Worm (Caenorhabditis elegans) whole organism, young adult: Measurements from ENCODE around the gene F36A4.5.

Experiments used
- B0019.2 ChIP-seq: fragments of 200-800 bp; sonication (Bioruptor generic); conservative IDR thresholded peaks from 2 replicates; pipeline ENCODE4 v1.3.6; 2022; ENCODE audit warnings: missing genetic modification reagents, missing genetic modification characterization, missing compliant biosample characterization
- B0336.3 ChIP-seq: fragments of 200-800 bp; sonication (Bioruptor generic); IDR thresholded peaks from 2 replicates; pipeline ENCODE4 v1.3.6; 2022; ENCODE audit warnings: missing genetic modification characterization, missing compliant biosample characterization
- F10E7.11 ChIP-seq: sonication (generic microtip); optimal IDR thresholded peaks from 2 replicates; lab custom pipeline; 2017; ENCODE audit warnings: mild to moderate bottlenecking, missing genetic modification characterization, moderate library complexity, missing compliant biosample characterization
- F22D6.2 ChIP-seq: sonication (generic microtip); optimal IDR thresholded peaks from 2 replicates; lab custom pipeline; 2016; ENCODE audit warnings: mild to moderate bottlenecking, missing genetic modification characterization, missing compliant biosample characterization
- F33H1.4 ChIP-seq: fragments of 200-800 bp; sonication (Bioruptor generic); IDR thresholded peaks from 2 replicates; pipeline ENCODE4 v1.3.6; 2022; ENCODE audit warnings: missing genetic modification reagents, missing genetic modification characterization, missing compliant biosample characterization
- F55B11.4 ChIP-seq: sonication (generic microtip); optimal IDR thresholded peaks from 2 replicates; lab custom pipeline; 2016; ENCODE audit warnings: missing compliant biosample characterization, missing genetic modification characterization, borderline replicate concordance; ENCODE audit not compliant: insufficient read depth
- F57C9.4 ChIP-seq: sonication (generic microtip); optimal IDR thresholded peaks from 2 replicates; lab custom pipeline; 2017; ENCODE audit warnings: mild to moderate bottlenecking, missing genetic modification characterization, missing compliant biosample characterization
- K11D2.4 ChIP-seq: fragments of 200-800 bp; sonication (Bioruptor generic); IDR thresholded peaks from 2 replicates; pipeline ENCODE4 v1.3.6; 2022; ENCODE audit warnings: missing genetic modification reagents, missing genetic modification characterization, missing compliant biosample characterization
- Y53F4B.3 ChIP-seq: fragments of 200-800 bp; sonication (Bioruptor generic); IDR thresholded peaks from 2 replicates; pipeline ENCODE4 v1.3.6; 2022; ENCODE audit warnings: missing genetic modification reagents, missing genetic modification characterization, missing compliant biosample characterization
- Y67H2A.10 ChIP-seq: fragments of 200-800 bp; sonication (Bioruptor generic); conservative IDR thresholded peaks from 2 replicates; pipeline ENCODE4 v1.3.6; 2022; ENCODE audit warnings: missing genetic modification reagents, missing genetic modification characterization, missing compliant biosample characterization
- ZK185.1 ChIP-seq: sonication (generic microtip); optimal IDR thresholded peaks from 2 replicates; lab custom pipeline; 2016; ENCODE audit warnings: mild to moderate bottlenecking, missing genetic modification characterization, missing compliant biosample characterization; ENCODE audit not compliant: poor library complexity, severe bottlenecking
- akir-1 ChIP-seq: fragments of 200-800 bp; sonication (Bioruptor generic); optimal IDR thresholded peaks from 2 replicates; lab custom pipeline; 2018; ENCODE audit warnings: mild to moderate bottlenecking, missing genetic modification characterization, moderate library complexity, missing compliant biosample characterization
- aptf-3 ChIP-seq: fragments of 200-800 bp; sonication (Bioruptor generic); IDR thresholded peaks from 2 replicates; pipeline ENCODE4 v1.3.6; 2022; ENCODE audit warnings: missing genetic modification characterization, missing compliant biosample characterization
- attf-3 ChIP-seq: fragments of 200-800 bp; sonication (Bioruptor generic); conservative IDR thresholded peaks from 2 replicates; pipeline ENCODE4 v1.3.6; 2022; ENCODE audit warnings: missing genetic modification reagents, missing genetic modification characterization, missing compliant biosample characterization
- bed-2 ChIP-seq: fragments of 200-800 bp; sonication (Bioruptor generic); IDR thresholded peaks from 2 replicates; pipeline ENCODE4 v1.3.6; 2022; ENCODE audit warnings: missing genetic modification reagents, missing genetic modification characterization, missing compliant biosample characterization
- ccch-3 ChIP-seq: fragments of 200-800 bp; sonication (Bioruptor generic); optimal IDR thresholded peaks from 2 replicates; lab custom pipeline; 2018; ENCODE audit warnings: mild to moderate bottlenecking, missing genetic modification characterization, missing compliant biosample characterization
- cebp-2 ChIP-seq: fragments of 200-800 bp; sonication (Bioruptor generic); IDR thresholded peaks from 2 replicates; pipeline ENCODE4 v1.3.6; 2022; ENCODE audit warnings: missing genetic modification characterization, missing compliant biosample characterization
- ceh-27 ChIP-seq: fragments of 200-800 bp; sonication (Bioruptor generic); optimal IDR thresholded peaks from 2 replicates; lab custom pipeline; 2018; ENCODE audit warnings: mild to moderate bottlenecking, missing genetic modification characterization, moderate library complexity, missing compliant biosample characterization
- ceh-40 ChIP-seq: fragments of 200-800 bp; sonication (Bioruptor generic); IDR thresholded peaks from 2 replicates; pipeline ENCODE4 v1.3.6; 2022; ENCODE audit warnings: missing genetic modification characterization, missing compliant biosample characterization
- ceh-58 ChIP-seq: fragments of 200-800 bp; sonication (Bioruptor generic); IDR thresholded peaks from 2 replicates; pipeline ENCODE4 v1.3.6; 2022; ENCODE audit warnings: missing genetic modification characterization, missing compliant biosample characterization
- ceh-91 ChIP-seq: fragments of 200-800 bp; sonication (Bioruptor generic); IDR thresholded peaks from 2 replicates; pipeline ENCODE4 v1.3.6; 2022; ENCODE audit warnings: missing genetic modification reagents, missing genetic modification characterization, missing compliant biosample characterization
- die-1 ChIP-seq: sonication (generic microtip); optimal IDR thresholded peaks from 2 replicates; lab custom pipeline; 2016; ENCODE audit warnings: missing genotype, mild to moderate bottlenecking, missing genetic modification characterization, missing compliant biosample characterization
- efl-1 ChIP-seq: fragments of 150-350 bp; optimal IDR thresholded peaks from 2 replicates; lab custom pipeline; 2014; ENCODE audit warnings: missing biosample characterization, missing genetic modification reagents, missing genetic modification characterization
- egrh-3 ChIP-seq: fragments of 200-800 bp; sonication (Bioruptor generic); IDR thresholded peaks from 2 replicates; pipeline ENCODE4 v1.3.6; 2022; ENCODE audit warnings: missing genetic modification reagents, missing genetic modification characterization, missing compliant biosample characterization
- ekl-4 ChIP-seq: fragments of 200-800 bp; sonication (Bioruptor generic); IDR thresholded peaks from 2 replicates; pipeline ENCODE4 v1.3.6; 2022; ENCODE audit warnings: missing genetic modification reagents, missing genetic modification characterization, missing compliant biosample characterization
- ets-4 ChIP-seq: fragments of 200-800 bp; sonication (Bioruptor generic); optimal IDR thresholded peaks from 2 replicates; lab custom pipeline; 2018; ENCODE audit warnings: mild to moderate bottlenecking, missing genetic modification characterization, missing compliant biosample characterization
- fkh-3 ChIP-seq: sonication (generic microtip); optimal IDR thresholded peaks from 2 replicates; lab custom pipeline; 2016; ENCODE audit warnings: mild to moderate bottlenecking, missing genetic modification characterization, missing compliant biosample characterization
- him-1 ChIP-seq: sonication (generic microtip); optimal IDR thresholded peaks from 2 replicates; lab custom pipeline; 2016; ENCODE audit warnings: missing genotype, missing genetic modification reagents, missing genetic modification characterization, missing compliant biosample characterization
- hlh-12 ChIP-seq: sonication (generic microtip); optimal IDR thresholded peaks from 2 replicates; lab custom pipeline; 2016; ENCODE audit warnings: missing genetic modification characterization, missing compliant biosample characterization
- hmg-1.2 ChIP-seq: fragments of 200-800 bp; sonication (Bioruptor generic); IDR thresholded peaks from 2 replicates; pipeline ENCODE4 v1.3.6; 2022; ENCODE audit warnings: missing genetic modification reagents, missing genetic modification characterization, missing compliant biosample characterization
- hrde-1 ChIP-seq: sonication (generic microtip); optimal IDR thresholded peaks from 2 replicates; lab custom pipeline; 2016; ENCODE audit warnings: missing genetic modification characterization, mild to moderate bottlenecking, missing compliant biosample characterization, moderate library complexity, missing genotype, missing genetic modification reagents, borderline replicate concordance
- let-526 ChIP-seq: fragments of 200-800 bp; sonication (Bioruptor generic); IDR thresholded peaks from 2 replicates; pipeline ENCODE4 v1.3.6; 2022; ENCODE audit warnings: missing genetic modification reagents, missing genetic modification characterization, missing compliant biosample characterization
- lir-1 ChIP-seq: fragments of 200-800 bp; sonication (Bioruptor generic); conservative IDR thresholded peaks from 2 replicates; pipeline ENCODE4 v1.3.6; 2022; ENCODE audit warnings: missing genetic modification reagents, missing genetic modification characterization, missing compliant biosample characterization
- madf-10 ChIP-seq: sonication (generic microtip); optimal IDR thresholded peaks from 2 replicates; lab custom pipeline; 2016; ENCODE audit warnings: mild to moderate bottlenecking, missing genetic modification characterization, missing compliant biosample characterization
- madf-6 ChIP-seq: fragments of 200-800 bp; sonication (Bioruptor generic); IDR thresholded peaks from 2 replicates; pipeline ENCODE4 v1.3.6; 2022; ENCODE audit warnings: missing genetic modification reagents, missing genetic modification characterization, missing compliant biosample characterization
- mel-28 ChIP-seq: sonication (generic microtip); optimal IDR thresholded peaks from 2 replicates; lab custom pipeline; 2016; ENCODE audit warnings: borderline replicate concordance, mild to moderate bottlenecking, missing genetic modification characterization, missing compliant biosample characterization
- mxl-1 ChIP-seq: sonication (generic microtip); optimal IDR thresholded peaks from 2 replicates; lab custom pipeline; 2016; ENCODE audit warnings: missing genetic modification characterization, missing compliant biosample characterization
- nhr-27 ChIP-seq: fragments of 200-800 bp; sonication (Bioruptor generic); optimal IDR thresholded peaks from 2 replicates; lab custom pipeline; 2018; ENCODE audit warnings: mild to moderate bottlenecking, missing genetic modification characterization, moderate library complexity, missing compliant biosample characterization
- rec-8 ChIP-seq, 2 experiments: sonication (generic microtip); optimal IDR thresholded peaks; 2 replicates each; lab custom pipeline; 2016; ENCODE audit warnings: mild to moderate bottlenecking in 2 of 2, missing genetic modification characterization in 2 of 2, missing genetic modification reagents in 2 of 2, missing genotype in 2 of 2, missing biosample characterization in 1 of 2, missing compliant biosample characterization in 1 of 2, moderate library complexity in 1 of 2
- sea-2 ChIP-seq: fragments of 200-800 bp; sonication (Bioruptor generic); IDR thresholded peaks from 2 replicates; pipeline ENCODE4 v1.3.6; 2022; ENCODE audit warnings: missing genetic modification characterization, missing compliant biosample characterization
- snpc-3.4 ChIP-seq: sonication (generic microtip); optimal IDR thresholded peaks from 2 replicates; lab custom pipeline; 2017; ENCODE audit warnings: missing genetic modification characterization, mild to moderate bottlenecking, missing compliant biosample characterization, antibody characterized with exemption, moderate library complexity, missing genotype, missing genetic modification reagents
- tbp1 ChIP-seq: fragments of 200-800 bp; sonication (Bioruptor generic); optimal IDR thresholded peaks from 2 replicates; lab custom pipeline; 2018; ENCODE audit warnings: mild to moderate bottlenecking, missing genetic modification characterization, missing compliant biosample characterization
- tbx-9 ChIP-seq: sonication (generic microtip); optimal IDR thresholded peaks from 2 replicates; lab custom pipeline; 2016; ENCODE audit warnings: borderline replicate concordance, missing genetic modification characterization, inconsistent platforms, missing compliant biosample characterization
- ztf-25 ChIP-seq: fragments of 200-800 bp; sonication (Bioruptor generic); IDR thresholded peaks from 2 replicates; pipeline ENCODE4 v1.3.6; 2022; ENCODE audit warnings: missing genetic modification reagents, missing genetic modification characterization, missing compliant biosample characterization

Gene F36A4.5

DNA sequence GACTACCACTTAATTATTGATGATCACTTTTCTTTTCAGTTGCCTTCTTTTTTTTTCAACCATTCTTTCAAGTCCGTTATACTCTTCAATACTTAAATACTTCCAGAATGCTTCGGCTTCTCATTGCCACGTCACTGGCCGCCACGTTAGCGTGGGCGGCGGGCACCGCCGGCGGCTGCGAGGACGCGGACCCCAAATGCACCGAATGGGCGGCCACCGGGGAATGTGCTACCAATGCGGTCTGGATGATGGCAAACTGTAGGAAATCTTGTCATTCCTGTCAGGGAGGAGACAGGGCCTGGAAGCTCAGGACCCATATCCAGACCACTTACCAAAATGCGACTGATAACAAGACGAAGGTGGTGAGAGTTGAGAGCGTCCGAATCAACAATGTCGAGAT, 35.9 kb downstream of the F36A4.5 start, which contains the start of gene lgc-22 (continued):
- no peak for TF ChIP-seq F22D6.2 (tag; lab: Kevin White, UChicago)
- TF ChIP-seq, all 124 proteins: peak for 4

DNA sequence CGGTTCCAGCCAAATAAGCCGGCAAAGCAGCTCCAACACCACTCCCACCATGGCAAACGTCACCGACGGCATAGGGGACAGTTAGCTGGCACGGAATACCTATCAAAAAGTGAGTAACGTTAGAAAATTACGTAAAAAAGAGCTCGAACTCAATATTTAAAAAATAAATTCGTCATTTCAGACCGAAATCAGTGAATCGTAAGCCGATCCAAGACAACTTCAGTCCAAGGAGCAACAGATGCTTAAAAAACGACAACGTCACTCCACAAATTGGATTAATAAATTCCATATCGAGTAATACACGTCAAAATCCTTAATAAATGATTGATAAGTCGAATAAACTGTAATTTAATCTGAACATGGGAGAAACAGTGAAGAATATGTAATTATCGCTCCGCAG, 41.0 kb downstream of the F36A4.5 start:
- TF ChIP-seq F57C9.4 (tag; lab: Kevin White, UChicago) (no peak), B0336.3 (no peak), ceh-27 (no peak), ekl-4 (GFP tag; lab: Robert Waterston, UW) (no peak), bed-2 (GFP tag; lab: Robert Waterston, UW) (no peak), ceh-58 (GFP tag; lab: Robert Waterston, UW) (no peak), mel-28 (tag; lab: Kevin White, UChicago) (no peak), sea-2 (no peak), egrh-3 (GFP tag; lab: Robert Waterston, UW) (no peak), ceh-91 (GFP tag; lab: Robert Waterston, UW) (no peak), let-526 (GFP tag; lab: Robert Waterston, UW) (no peak), ztf-25 (GFP tag; lab: Robert Waterston, UW) (no peak), madf-6 (GFP tag; lab: Robert Waterston, UW) (no peak), F33H1.4 (GFP tag; lab: Robert Waterston, UW) (no peak), madf-10 (tag; lab: Kevin White, UChicago) (no peak)

DNA sequence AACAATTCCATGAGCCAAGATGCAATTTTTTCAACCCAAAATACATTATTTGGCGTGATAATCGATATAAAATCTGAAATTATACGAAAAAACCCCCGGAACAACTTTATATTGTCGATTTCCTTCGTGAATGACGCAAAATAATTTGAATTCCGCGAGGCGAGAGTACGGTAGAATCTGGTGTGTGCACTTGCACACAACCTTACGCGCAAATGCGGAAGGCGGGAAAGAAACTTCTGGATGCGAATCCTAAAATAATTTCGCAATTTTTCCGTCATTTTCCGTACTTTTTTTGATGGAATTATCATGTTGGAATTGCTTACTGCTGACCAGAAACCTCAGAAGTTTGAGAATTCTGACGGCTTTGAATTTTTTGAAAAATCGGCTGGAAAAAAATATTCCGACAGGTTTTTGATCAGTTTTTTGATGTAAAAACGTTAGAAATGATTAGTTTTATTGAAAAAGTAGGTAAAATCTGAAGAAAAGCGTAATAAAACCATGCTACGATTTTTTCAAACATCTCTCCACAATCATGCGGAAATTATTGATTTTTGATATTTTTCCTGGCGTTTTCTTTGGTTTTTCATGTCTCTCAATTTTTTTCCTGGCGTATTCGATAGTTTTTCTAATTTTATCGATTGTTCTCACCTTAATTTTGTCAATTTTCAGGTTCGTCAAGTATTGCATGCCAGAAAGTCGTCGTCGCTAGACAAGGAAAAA, 42.1 kb downstream of the F36A4.5 start, which contains the start of gene set-9:
set-9 (plus strand) TSS at position 670 of the 720 bp plus-strand sequence.
- no peak for TF ChIP-seq let-526 (GFP tag; lab: Robert Waterston, UW)
- TF ChIP-seq tbp1: no peak
- no peak for TF ChIP-seq him-1
- no peak for TF ChIP-seq snpc-3.4 (tag; lab: Kevin White, UChicago)
- TF ChIP-seq fkh-3: no peak
- no peak for TF ChIP-seq cebp-2 (GFP tag; lab: Robert Waterston, UW)
- TF ChIP-seq efl-1 (GFP tag; lab: Kevin White, UChicago): peak; percentile 73
- TF ChIP-seq akir-1 (GFP tag; lab: Kevin White, UChicago): no peak
- no peak for TF ChIP-seq F55B11.4 (tag; lab: Kevin White, UChicago)
- TF ChIP-seq ceh-40: no peak
- no peak for TF ChIP-seq Y53F4B.3
- no peak for TF ChIP-seq ccch-3 (GFP tag; lab: Kevin White, UChicago)
- TF ChIP-seq lir-1 (GFP tag; lab: Robert Waterston, UW): no peak
- no peak for TF ChIP-seq rec-8 (tag; optimal IDR thresholded peaks at IDR 0.05; lab: Kevin White, UChicago)
- TF ChIP-seq ZK185.1 (tag; lab: Kevin White, UChicago): no peak
- TF ChIP-seq attf-3 (GFP tag; lab: Robert Waterston, UW): no peak
- no peak for TF ChIP-seq aptf-3 (GFP tag; lab: Robert Waterston, UW)
- no peak for TF ChIP-seq mxl-1 (tag; lab: Kevin White, UChicago)
- TF ChIP-seq Y67H2A.10 (GFP tag; lab: Robert Waterston, UW): no peak
- no peak for TF ChIP-seq hmg-1.2 (GFP tag; lab: Robert Waterston, UW)
- no peak for TF ChIP-seq nhr-27
- no peak for TF ChIP-seq die-1 (tag; lab: Kevin White, UChicago)
- no peak for TF ChIP-seq K11D2.4 (GFP tag; lab: Robert Waterston, UW)
- no peak for TF ChIP-seq B0336.3
- TF ChIP-seq F10E7.11 (tag; lab: Kevin White, UChicago): no peak
- no peak for TF ChIP-seq ets-4
- no peak for TF ChIP-seq tbx-9 (tag; lab: Kevin White, UChicago)
- TF ChIP-seq hlh-12 (tag; lab: Kevin White, UChicago): no peak
- no peak for TF ChIP-seq hrde-1 (tag; lab: Kevin White, UChicago)
- TF ChIP-seq B0019.2 (GFP tag; lab: Robert Waterston, UW): no peak
